Fruit fly (Drosophila melanogaster) whole organism, embryonic: ENCODE measurements around the gene CG7275.
A peak's percentile ranks its signal among the peaks of the same experiment; 100 is the strongest.

Source experiments
- Bgb ChIP-seq: fragments of 200-800 bp; sonication (Bioruptor generic); IDR thresholded peaks from 2 replicates; pipeline ENCODE4 v1.3.6; 2022; ENCODE audit warnings: missing biosample characterization, missing genetic modification characterization; ENCODE audit not compliant: partially characterized antibody
- CG1024 ChIP-seq: fragments of 200-800 bp; sonication (Bioruptor generic); IDR thresholded peaks from 2 replicates; pipeline ENCODE4 v1.3.6; 2022; ENCODE audit warnings: missing biosample characterization, missing genetic modification characterization
- CG11093 ChIP-seq: fragments of 200-800 bp; sonication (Bioruptor generic); IDR thresholded peaks from 3 replicates; pipeline ENCODE4 v1.3.6; 2022; ENCODE audit warnings: missing biosample characterization, missing genetic modification characterization
- CG11723 ChIP-seq: fragments of 200-800 bp; sonication (Bioruptor generic); optimal IDR thresholded peaks from 2 replicates; lab custom pipeline; 2017; ENCODE audit warnings: missing biosample characterization, mild to moderate bottlenecking, missing genetic modification characterization
- CG12104 ChIP-seq: fragments of 200-800 bp; sonication (Bioruptor generic); optimal IDR thresholded peaks from 3 replicates; lab custom pipeline; 2016; ENCODE audit warnings: missing biosample characterization, missing genetic modification characterization
- CG12155 ChIP-seq: fragments of 200-800 bp; sonication (Bioruptor generic); optimal IDR thresholded peaks from 3 replicates; lab custom pipeline; 2016; ENCODE audit warnings: missing biosample characterization, missing genetic modification characterization
- CG12391 ChIP-seq: fragments of 200-800 bp; sonication (Bioruptor generic); optimal IDR thresholded peaks from 3 replicates; lab custom pipeline; 2018; ENCODE audit warnings: missing biosample characterization, mild to moderate bottlenecking, missing genetic modification characterization, moderate library complexity
- CG13287 ChIP-seq: fragments of 200-800 bp; sonication (Bioruptor generic); IDR thresholded peaks from 2 replicates; pipeline ENCODE4 v1.3.6; 2022; ENCODE audit warnings: missing biosample characterization, missing genetic modification characterization; ENCODE audit not compliant: partially characterized antibody
- CG16813 ChIP-seq: fragments of 200-800 bp; sonication (Bioruptor generic); IDR thresholded peaks from 3 replicates; pipeline ENCODE4 v1.3.6; 2022; ENCODE audit warnings: missing biosample characterization, missing genetic modification characterization; ENCODE audit not compliant: partially characterized antibody
- CG18599 ChIP-seq: fragments of 200-800 bp; sonication (Bioruptor generic); optimal IDR thresholded peaks from 3 replicates; lab custom pipeline; 2017; ENCODE audit warnings: missing biosample characterization, missing genetic modification characterization, mild to moderate bottlenecking, moderate library complexity, missing genetic modification reagents
- CG2712 ChIP-seq: fragments of 200-800 bp; optimal IDR thresholded peaks from 3 replicates; lab custom pipeline; 2019; ENCODE audit warnings: missing biosample characterization, mild to moderate bottlenecking, missing genetic modification characterization, moderate library complexity
- CG3163 ChIP-seq: fragments of 200-800 bp; sonication (Bioruptor generic); optimal IDR thresholded peaks from 3 replicates; lab custom pipeline; 2016; ENCODE audit warnings: missing biosample characterization, missing genetic modification characterization
- CG32767 ChIP-seq: fragments of 200-800 bp; sonication (Bioruptor generic); IDR thresholded peaks from 2 replicates; pipeline ENCODE4 v1.3.6; 2022; ENCODE audit warnings: missing biosample characterization, missing genetic modification characterization
- CG3281 ChIP-seq: fragments of 200-800 bp; sonication (Bioruptor generic); optimal IDR thresholded peaks from 3 replicates; lab custom pipeline; 2017; ENCODE audit warnings: missing biosample characterization, mild to moderate bottlenecking, missing genetic modification characterization
- CG3726 ChIP-seq: fragments of 200-800 bp; sonication (Bioruptor generic); IDR thresholded peaks from 3 replicates; pipeline ENCODE4, ENCODE4 v1.3.6; 2022; ENCODE audit warnings: missing biosample characterization, missing genetic modification characterization
- CG42726 ChIP-seq: fragments of 200-800 bp; sonication (Bioruptor generic); IDR thresholded peaks from 2 replicates; pipeline ENCODE4 v1.3.6; 2022; ENCODE audit warnings: missing biosample characterization, missing genetic modification characterization; ENCODE audit not compliant: partially characterized antibody
- CG43689 ChIP-seq: fragments of 200-800 bp; sonication (Bioruptor generic); IDR thresholded peaks from 2 replicates; pipeline ENCODE4 v1.3.6; 2022; ENCODE audit warnings: missing biosample characterization, missing genetic modification characterization
- CG4854 ChIP-seq: fragments of 200-800 bp; sonication (Bioruptor generic); optimal IDR thresholded peaks from 2 replicates; lab custom pipeline; 2016; ENCODE audit warnings: missing biosample characterization, missing genetic modification characterization, inconsistent platforms
- CG6683 ChIP-seq: fragments of 200-800 bp; sonication (Bioruptor generic); optimal IDR thresholded peaks from 2 replicates; lab custom pipeline; 2017; ENCODE audit warnings: missing biosample characterization, mild to moderate bottlenecking, missing genetic modification characterization, missing genetic modification reagents
- CG7357 ChIP-seq: fragments of 200-800 bp; sonication (Bioruptor generic); IDR thresholded peaks from 3 replicates; pipeline ENCODE4 v1.3.6; 2022; ENCODE audit warnings: missing biosample characterization, missing genetic modification characterization
- CG7963 ChIP-seq: fragments of 200-800 bp; sonication (Bioruptor generic); IDR thresholded peaks from 3 replicates; pipeline ENCODE4 v1.3.6; 2022; ENCODE audit warnings: missing biosample characterization, missing genetic modification characterization; ENCODE audit not compliant: partially characterized antibody
- CG8478 ChIP-seq: fragments of >200 bp; optimal IDR thresholded peaks from 2 replicates; lab custom pipeline; 2018
- CG9817 ChIP-seq: fragments of 200-800 bp; sonication (Bioruptor generic); optimal IDR thresholded peaks from 2 replicates; lab custom pipeline; 2018; ENCODE audit warnings: missing biosample characterization, mild to moderate bottlenecking, missing genetic modification characterization, moderate library complexity
- CG9932 ChIP-seq: fragments of 200-800 bp; sonication (Bioruptor generic); IDR thresholded peaks from 2 replicates; pipeline ENCODE4 v1.3.6; 2022; ENCODE audit warnings: missing biosample characterization, missing genetic modification characterization
- D19A ChIP-seq: fragments of 200-800 bp; optimal IDR thresholded peaks from 3 replicates; lab custom pipeline; 2019; ENCODE audit warnings: missing biosample characterization, mild to moderate bottlenecking, missing genetic modification characterization, moderate library complexity
- Dek ChIP-seq: fragments of 200-800 bp; sonication (Bioruptor generic); optimal IDR thresholded peaks from 3 replicates; lab custom pipeline; 2019; ENCODE audit warnings: missing biosample characterization, mild to moderate bottlenecking, missing genetic modification characterization, moderate library complexity
- Fer3 ChIP-seq: fragments of 200-800 bp; sonication (Bioruptor generic); optimal IDR thresholded peaks from 2 replicates; lab custom pipeline; 2018; ENCODE audit warnings: missing biosample characterization, mild to moderate bottlenecking, missing genetic modification characterization, moderate library complexity
- HmgD ChIP-seq: fragments of 200-800 bp; sonication (Bioruptor generic); optimal IDR thresholded peaks from 3 replicates; lab custom pipeline; 2016; ENCODE audit warnings: missing biosample characterization, missing genetic modification characterization
- NC2α ChIP-seq: fragments of 200-800 bp; sonication (Bioruptor generic); optimal IDR thresholded peaks from 2 replicates; lab custom pipeline; 2016; ENCODE audit warnings: missing biosample characterization, missing genetic modification characterization
- Nf-YA ChIP-seq: fragments of 200-800 bp; sonication (Bioruptor generic); IDR thresholded peaks from 2 replicates; pipeline ENCODE4 v1.3.6; 2022; ENCODE audit warnings: missing biosample characterization, missing genetic modification characterization
- Optix ChIP-seq: fragments of 200-800 bp; sonication (Bioruptor generic); IDR thresholded peaks from 3 replicates; pipeline ENCODE4 v1.3.6; 2022; ENCODE audit warnings: missing biosample characterization, missing genetic modification characterization
- Sox102F ChIP-seq: fragments of 200-800 bp; sonication (Bioruptor generic); optimal IDR thresholded peaks from 2 replicates; lab custom pipeline; 2018; ENCODE audit warnings: missing biosample characterization, mild to moderate bottlenecking, missing genetic modification characterization, moderate library complexity
- Taf1 ChIP-seq: fragments of 200-800 bp; sonication (Bioruptor generic); IDR thresholded peaks from 2 replicates; pipeline ENCODE4 v1.3.6; 2022; ENCODE audit warnings: missing biosample characterization, missing genetic modification characterization
- ab ChIP-seq: fragments of 200-800 bp; sonication (Bioruptor generic); optimal IDR thresholded peaks from 2 replicates; lab custom pipeline; 2016; ENCODE audit warnings: missing biosample characterization, missing genetic modification characterization
- bsh ChIP-seq, 2 experiments: fragments of 200-800 bp; sonication (Bioruptor generic); optimal IDR thresholded peaks; 2 replicates each; lab custom pipeline; 2017 to 2018; ENCODE audit warnings: mild to moderate bottlenecking in 2 of 2, missing biosample characterization in 2 of 2, missing genetic modification characterization in 2 of 2, moderate library complexity in 1 of 2
- gro ChIP-seq: fragments of 200-800 bp; sonication (Bioruptor generic); optimal IDR thresholded peaks from 2 replicates; lab custom pipeline; 2016; ENCODE audit warnings: missing biosample characterization, missing genetic modification characterization
- her ChIP-seq: fragments of 200-800 bp; sonication (Bioruptor generic); optimal IDR thresholded peaks from 2 replicates; lab custom pipeline; 2016; ENCODE audit warnings: missing biosample characterization, missing genetic modification characterization
- jumu ChIP-seq: fragments of 200-800 bp; sonication (Bioruptor generic); optimal IDR thresholded peaks from 3 replicates; lab custom pipeline; 2016; ENCODE audit warnings: missing biosample characterization, missing genetic modification characterization
- maf-S ChIP-seq: fragments of 200-800 bp; sonication (Bioruptor generic); optimal IDR thresholded peaks from 2 replicates; lab custom pipeline; 2016; ENCODE audit warnings: missing biosample characterization, missing genetic modification characterization
- nerfin-2 ChIP-seq: fragments of 200-800 bp; sonication (Bioruptor generic); IDR thresholded peaks from 2 replicates; pipeline ENCODE4 v1.3.6; 2022; ENCODE audit warnings: missing biosample characterization, missing genetic modification characterization; ENCODE audit not compliant: partially characterized antibody
- pb ChIP-seq: fragments of 200-800 bp; sonication (Bioruptor generic); optimal IDR thresholded peaks from 3 replicates; lab custom pipeline; 2016; ENCODE audit warnings: missing biosample characterization, missing genetic modification characterization
- run ChIP-seq: fragments of 200-800 bp; sonication (Bioruptor generic); optimal IDR thresholded peaks from 3 replicates; lab custom pipeline; 2018; ENCODE audit warnings: missing biosample characterization, mild to moderate bottlenecking, missing genetic modification characterization
- scrt ChIP-seq: fragments of 200-800 bp; sonication (Bioruptor generic); optimal IDR thresholded peaks from 2 replicates; lab custom pipeline; 2018; ENCODE audit warnings: missing biosample characterization, mild to moderate bottlenecking, missing genetic modification characterization, moderate library complexity
- sqz ChIP-seq: fragments of 200-800 bp; sonication (Bioruptor generic); optimal IDR thresholded peaks from 3 replicates; lab custom pipeline; 2018; ENCODE audit warnings: missing biosample characterization, mild to moderate bottlenecking, missing genetic modification characterization
- stwl ChIP-seq: fragments of 200-800 bp; sonication (Bioruptor generic); optimal IDR thresholded peaks from 3 replicates; lab custom pipeline; 2018; ENCODE audit warnings: missing biosample characterization, mild to moderate bottlenecking, missing genetic modification characterization, moderate library complexity
- twi ChIP-seq: fragments of 200-800 bp; optimal IDR thresholded peaks from 2 replicates; lab custom pipeline; 2019; ENCODE audit warnings: missing biosample characterization, mild to moderate bottlenecking, missing genetic modification characterization, moderate library complexity
- wor ChIP-seq: fragments of 200-800 bp; sonication (Bioruptor generic); IDR thresholded peaks from 2 replicates; pipeline ENCODE4 v1.3.6; 2022; ENCODE audit warnings: missing biosample characterization, missing genetic modification characterization

Gene CG7275

DNA sequence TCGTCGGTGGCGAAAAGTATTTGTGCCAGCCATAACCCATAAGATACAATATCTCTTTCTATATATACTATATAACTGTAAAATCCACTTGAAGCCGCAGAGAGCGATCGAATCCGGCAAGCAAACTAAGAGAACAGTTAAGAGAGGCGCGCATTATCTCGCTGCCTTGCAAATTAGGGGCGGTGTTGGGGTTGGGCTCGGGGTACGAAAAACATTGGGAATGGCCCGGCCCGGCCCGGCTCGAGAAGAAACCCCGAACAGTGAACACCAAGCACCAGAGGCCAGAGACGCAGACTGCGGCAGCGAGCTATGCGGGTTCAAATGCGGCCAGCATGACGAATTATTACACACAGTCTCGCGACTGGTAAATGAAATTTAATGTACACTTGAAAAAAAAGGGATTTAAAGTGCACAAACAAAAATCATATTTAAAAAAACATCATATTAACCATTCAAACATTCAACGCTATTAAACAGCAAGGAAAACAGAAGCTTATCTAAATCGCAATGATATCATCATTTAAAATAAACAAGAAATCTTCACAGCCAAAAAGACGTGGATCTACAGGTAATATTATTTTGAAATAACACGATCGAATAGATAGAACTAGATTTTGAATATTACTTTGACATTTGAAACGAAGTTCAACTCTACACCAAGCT, 33.7 kb downstream of the CG7275 start (continued):
- TF ChIP-seq D19A = no peak
- peak; percentile 4 for TF ChIP-seq CG12155 (GFP tag; lab: Kevin White, UChicago)
- TF ChIP-seq nerfin-2 (GFP tag; lab: Robert Waterston, UW) = no peak
- TF ChIP-seq wor (GFP tag; lab: Robert Waterston, UW) = peak; percentile 32; the same call in 1 of the 2 replicates
- TF ChIP-seq Nf-YA (GFP tag; lab: Robert Waterston, UW) = peak; percentile 53; the same call in 1 of the 2 replicates
- no peak for TF ChIP-seq CG12391 (tag; lab: Kevin White, UChicago)
- no peak for TF ChIP-seq CG4854 (GFP tag; lab: Kevin White, UChicago)
- TF ChIP-seq CG16813 = no peak
- TF ChIP-seq her (GFP tag; lab: Kevin White, UChicago) = no peak
- TF ChIP-seq Dek = no peak
- TF ChIP-seq pb = no peak
- TF ChIP-seq Fer3 (tag; lab: Kevin White, UChicago) = peak; percentile 16
- no peak for TF ChIP-seq sqz (GFP tag; lab: Kevin White, UChicago)
- no peak for TF ChIP-seq NC2α

DNA sequence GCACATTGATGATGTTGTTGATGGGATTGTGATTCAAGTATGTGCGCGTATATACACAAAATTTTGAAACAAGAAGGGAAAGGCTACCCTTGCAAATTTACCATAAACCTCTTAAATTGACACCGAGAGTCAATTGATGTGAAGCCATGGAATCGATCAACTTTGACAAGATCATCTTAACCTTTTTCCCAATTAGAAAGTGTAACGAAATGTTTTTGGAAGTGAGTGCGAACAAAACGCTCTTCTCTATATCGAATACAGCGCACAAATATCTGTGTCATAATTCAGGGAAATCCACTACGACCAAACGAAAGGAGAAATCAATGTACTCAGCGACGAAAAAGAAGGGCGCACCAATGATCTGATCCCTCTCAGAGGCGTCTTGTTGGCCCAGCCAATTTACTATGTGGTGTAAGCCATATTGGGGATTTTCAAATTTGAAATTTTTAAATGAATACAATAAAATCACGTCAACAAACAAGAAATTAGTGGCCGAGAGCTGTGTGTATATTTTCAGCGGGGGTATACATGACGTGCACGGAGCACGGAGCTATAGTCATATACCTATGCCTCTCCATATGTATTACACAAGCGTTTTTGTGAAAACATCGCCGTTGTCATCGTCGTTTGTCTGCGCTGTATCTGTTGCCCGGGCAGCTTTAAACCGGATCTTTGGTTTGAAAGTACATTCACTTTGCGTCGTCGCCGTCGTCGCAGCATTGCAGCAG, 34.8 kb downstream of the CG7275 start:
- TF ChIP-seq HmgD (GFP tag; lab: Kevin White, UChicago) (no peak), CG9817 (tag; lab: Kevin White, UChicago) (peak; percentile 28), CG13287 (GFP tag; lab: Robert Waterston, UW) (no peak), CG3726 (0 out of 3 replicates have a peak, but pooled peaks have one; percentile 58), gro (GFP tag; lab: Kevin White, UChicago) (no peak), twi (tag; lab: Kevin White, UChicago) (no peak), maf-S (GFP tag; lab: Kevin White, UChicago) (no peak), jumu (GFP tag; lab: Kevin White, UChicago) (no peak), scrt (GFP tag; lab: Kevin White, UChicago) (no peak), Taf1 (no peak), CG7963 (GFP tag; lab: Robert Waterston, UW) (no peak), CG6683 (no peak), Bgb (GFP tag; lab: Robert Waterston, UW) (no peak), CG7357 (0 out of 3 replicates have a peak, but pooled peaks have one; percentile 8), bsh (GFP tag; optimal IDR thresholded peaks at IDR 0.05; lab: Kevin White, UChicago) (peak; percentile 40 to 59), CG11723 (GFP tag; lab: Kevin White, UChicago) (no peak), CG32767 (0 out of 2 replicates have a peak, but pooled peaks have one; percentile 48), CG43689 (GFP tag; lab: Robert Waterston, UW) (no peak), CG3281 (GFP tag; lab: Kevin White, UChicago) (peak; percentile 26), CG18599 (GFP tag; lab: Kevin White, UChicago) (peak; percentile 35), CG2712 (peak; percentile 63), Sox102F (GFP tag; lab: Kevin White, UChicago) (peak; percentile 58), CG3163 (peak; percentile 16), stwl (tag; lab: Kevin White, UChicago) (no peak), CG1024 (peak; percentile 49; the same call in 1 of the 2 replicates), CG8478 (lab: Kevin White, UChicago) (no peak), NC2α (no peak), Optix (peak; percentile 41; the same call in 1 of the 3 replicates), CG42726 (GFP tag; lab: Robert Waterston, UW) (no peak), CG11093 (GFP tag; lab: Robert Waterston, UW) (0 out of 3 replicates have a peak, but pooled peaks have one; percentile 6), CG9932 (GFP tag; lab: Robert Waterston, UW) (peak; percentile 46), CG12104 (no peak), ab (GFP tag; lab: Kevin White, UChicago) (no peak), run (tag; lab: Kevin White, UChicago) (no peak)
